Worm (Caenorhabditis elegans) whole organism, L4 larva: ENCODE measurements around the gene Y94H6A.10.

Experiments
- daf-8 ChIP-seq: fragments of 200-800 bp; sonication (Bioruptor generic); IDR thresholded peaks from 2 replicates; pipeline ENCODE4 v1.3.6; 2022; ENCODE audit warnings: missing genetic modification characterization, missing compliant biosample characterization
- nhr-11 ChIP-seq: fragments of 150-350 bp; optimal IDR thresholded peaks from 2 replicates; lab custom pipeline; 2014; ENCODE audit warnings: missing biosample characterization, missing genetic modification characterization
- snpc-4 ChIP-seq: fragments of 150-350 bp; optimal IDR thresholded peaks from 2 replicates; lab custom pipeline; 2014; ENCODE audit warnings: missing biosample characterization, missing genetic modification characterization

ce11 chrIV:2705675-2706074 is 4.8 kb downstream of the Y94H6A.10 start:
- no peak for TF ChIP-seq snpc-4
- no peak for TF ChIP-seq nhr-11 (tag; lab: Kevin White, UChicago)
- no peak for TF ChIP-seq daf-8 (GFP tag; lab: Robert Waterston, UW)
